Fruit fly (Drosophila melanogaster) whole organism, embryonic: ENCODE data around the gene CG6094.

Experiments used
- CG10209 ChIP-seq: fragments of 200-800 bp; sonication (Bioruptor generic); optimal IDR thresholded peaks from 3 replicates; lab custom pipeline; 2017; ENCODE audit warnings: missing biosample characterization, mild to moderate bottlenecking, missing genetic modification characterization, missing genetic modification reagents
- CG11504 ChIP-seq: fragments of 200-800 bp; sonication (Bioruptor generic); optimal IDR thresholded peaks from 3 replicates; lab custom pipeline; 2019; ENCODE audit warnings: missing biosample characterization, mild to moderate bottlenecking, missing genetic modification characterization, moderate library complexity
- CG11695 ChIP-seq: fragments of 200-800 bp; sonication (Bioruptor generic); IDR thresholded peaks from 3 replicates; pipeline ENCODE4 v1.3.6; 2022; ENCODE audit warnings: missing biosample characterization, missing genetic modification characterization
- CG1233 ChIP-seq: fragments of 200-800 bp; sonication (Bioruptor generic); optimal IDR thresholded peaks from 4 replicates; lab custom pipeline; 2018; ENCODE audit warnings: missing biosample characterization, mild to moderate bottlenecking, missing genetic modification characterization
- CG13894 ChIP-seq: fragments of 200-800 bp; sonication (Bioruptor generic); optimal IDR thresholded peaks from 3 replicates; lab custom pipeline; 2018; ENCODE audit warnings: missing biosample characterization, mild to moderate bottlenecking, missing genetic modification characterization, moderate library complexity
- CG15073 ChIP-seq: fragments of 200-800 bp; sonication (Bioruptor generic); optimal IDR thresholded peaks from 2 replicates; lab custom pipeline; 2016; ENCODE audit warnings: missing biosample characterization, missing genetic modification characterization
- CG1529 ChIP-seq: fragments of 200-800 bp; sonication (Bioruptor generic); optimal IDR thresholded peaks from 3 replicates; lab custom pipeline; 2018; ENCODE audit warnings: missing biosample characterization, missing genetic modification characterization
- CG15479 ChIP-seq: fragments of 200-800 bp; sonication (Bioruptor generic); optimal IDR thresholded peaks from 3 replicates; lab custom pipeline; 2019; ENCODE audit warnings: missing biosample characterization, mild to moderate bottlenecking, missing genetic modification characterization, moderate library complexity
- CG1647 ChIP-seq: fragments of 200-800 bp; sonication (Bioruptor generic); optimal IDR thresholded peaks from 3 replicates; lab custom pipeline; 2016; ENCODE audit warnings: missing biosample characterization, missing genetic modification characterization
- CG17361 ChIP-seq: fragments of 200-800 bp; sonication (Bioruptor generic); IDR thresholded peaks from 3 replicates; pipeline ENCODE4 v1.3.6; 2022; ENCODE audit warnings: missing biosample characterization, missing genetic modification characterization
- CG17568 ChIP-seq: fragments of 200-800 bp; sonication (Bioruptor generic); optimal IDR thresholded peaks from 2 replicates; lab custom pipeline; 2018; ENCODE audit warnings: missing biosample characterization, mild to moderate bottlenecking, missing genetic modification characterization, moderate library complexity
- CG18011 ChIP-seq: fragments of 200-800 bp; sonication (Bioruptor generic); optimal IDR thresholded peaks from 2 replicates; lab custom pipeline; 2017; ENCODE audit warnings: missing biosample characterization, missing genetic modification characterization, mild to moderate bottlenecking, moderate library complexity, missing genotype
- CG18764 ChIP-seq: fragments of 200-800 bp; sonication (Bioruptor generic); optimal IDR thresholded peaks from 3 replicates; lab custom pipeline; 2016; ENCODE audit warnings: missing biosample characterization, missing genetic modification characterization
- CG2116 ChIP-seq: fragments of 200-800 bp; sonication (Bioruptor generic); optimal IDR thresholded peaks from 3 replicates; lab custom pipeline; 2018; ENCODE audit warnings: missing biosample characterization, mild to moderate bottlenecking, missing genetic modification characterization
- CG2202 ChIP-seq: fragments of 200-800 bp; sonication (Bioruptor generic); optimal IDR thresholded peaks from 2 replicates; lab custom pipeline; 2018; ENCODE audit warnings: missing biosample characterization, mild to moderate bottlenecking, missing genetic modification characterization
- CG30020 ChIP-seq: fragments of 200-800 bp; optimal IDR thresholded peaks from 2 replicates; lab custom pipeline; 2019; ENCODE audit warnings: missing biosample characterization, mild to moderate bottlenecking, missing genetic modification characterization, moderate library complexity
- CG3163 ChIP-seq: fragments of 200-800 bp; sonication (Bioruptor generic); optimal IDR thresholded peaks from 3 replicates; lab custom pipeline; 2016; ENCODE audit warnings: missing biosample characterization, missing genetic modification characterization
- CG3281 ChIP-seq: fragments of 200-800 bp; sonication (Bioruptor generic); optimal IDR thresholded peaks from 3 replicates; lab custom pipeline; 2017; ENCODE audit warnings: missing biosample characterization, mild to moderate bottlenecking, missing genetic modification characterization
- CG4328 ChIP-seq: fragments of 200-800 bp; sonication (Bioruptor generic); optimal IDR thresholded peaks from 3 replicates; lab custom pipeline; 2017; ENCODE audit warnings: missing biosample characterization, missing genetic modification reagents, missing genetic modification characterization
- CG6654 ChIP-seq: fragments of 200-800 bp; sonication (Bioruptor generic); optimal IDR thresholded peaks from 2 replicates; lab custom pipeline; 2017; ENCODE audit warnings: missing biosample characterization, mild to moderate bottlenecking, missing genetic modification characterization
- CG7372 ChIP-seq: fragments of 200-800 bp; sonication (Bioruptor generic); IDR thresholded peaks from 2 replicates; pipeline ENCODE4 v1.3.6; 2022; ENCODE audit warnings: missing biosample characterization, missing genetic modification characterization
- CG8290 ChIP-seq, 3 experiments: fragments of 200-800 bp; sonication (Bioruptor generic); optimal IDR thresholded peaks; 2 replicates each; lab custom pipeline; 2016 to 2019; ENCODE audit warnings: missing biosample characterization in 3 of 3, missing genetic modification characterization in 3 of 3, mild to moderate bottlenecking in 2 of 3, moderate library complexity in 1 of 3
- CG8388 ChIP-seq: fragments of 200-800 bp; sonication (Bioruptor generic); optimal IDR thresholded peaks from 2 replicates; lab custom pipeline; 2019; ENCODE audit warnings: missing biosample characterization, mild to moderate bottlenecking, missing genetic modification characterization, moderate library complexity
- CG8478 ChIP-seq: fragments of >200 bp; optimal IDR thresholded peaks from 2 replicates; lab custom pipeline; 2018
- CG9609 ChIP-seq: fragments of 200-800 bp; sonication (Bioruptor generic); optimal IDR thresholded peaks from 3 replicates; lab custom pipeline; 2016; ENCODE audit warnings: missing biosample characterization, missing genetic modification characterization
- D19A ChIP-seq: fragments of 200-800 bp; optimal IDR thresholded peaks from 3 replicates; lab custom pipeline; 2019; ENCODE audit warnings: missing biosample characterization, mild to moderate bottlenecking, missing genetic modification characterization, moderate library complexity
- Fer2 ChIP-seq: fragments of 200-800 bp; sonication (Bioruptor generic); optimal IDR thresholded peaks from 2 replicates; lab custom pipeline; 2018; ENCODE audit warnings: missing biosample characterization, mild to moderate bottlenecking, missing genetic modification characterization, moderate library complexity
- Optix ChIP-seq: fragments of 200-800 bp; sonication (Bioruptor generic); IDR thresholded peaks from 3 replicates; pipeline ENCODE4 v1.3.6; 2022; ENCODE audit warnings: missing biosample characterization, missing genetic modification characterization
- Usf ChIP-seq: fragments of 200-800 bp; sonication (Bioruptor generic); optimal IDR thresholded peaks from 2 replicates; lab custom pipeline; 2017; ENCODE audit warnings: missing genotype, missing biosample characterization, missing genetic modification characterization
- cas ChIP-seq: fragments of 200-800 bp; sonication (Bioruptor generic); IDR thresholded peaks from 2 replicates; pipeline ENCODE4 v1.3.6; 2022; ENCODE audit warnings: missing biosample characterization, missing genetic modification characterization
- caup ChIP-seq: fragments of 200-800 bp; sonication (Bioruptor generic); optimal IDR thresholded peaks from 3 replicates; lab custom pipeline; 2017; ENCODE audit warnings: missing biosample characterization, mild to moderate bottlenecking, missing genetic modification characterization, moderate library complexity; ENCODE audit not compliant: severe bottlenecking
- crp ChIP-seq, 2 experiments: fragments of 200-800 bp; sonication (Bioruptor generic); optimal IDR thresholded peaks; 2 replicates in 1 of 2; 3 replicates in 1 of 2; lab custom pipeline; 2017; ENCODE audit warnings: missing biosample characterization in 2 of 2, missing genetic modification characterization in 2 of 2, mild to moderate bottlenecking in 1 of 2, moderate library complexity in 1 of 2
- cwo ChIP-seq: fragments of 200-800 bp; sonication (Bioruptor generic); optimal IDR thresholded peaks from 3 replicates; lab custom pipeline; 2017; ENCODE audit warnings: missing biosample characterization, missing genetic modification characterization, mild to moderate bottlenecking, moderate library complexity, missing genetic modification reagents
- da ChIP-seq: fragments of 200-800 bp; sonication (Bioruptor generic); optimal IDR thresholded peaks from 2 replicates; lab custom pipeline; 2016; ENCODE audit warnings: missing biosample characterization, missing genetic modification characterization
- dati ChIP-seq: fragments of 200-800 bp; sonication (Bioruptor generic); IDR thresholded peaks from 2 replicates; pipeline ENCODE4 v1.3.6; 2022; ENCODE audit warnings: missing biosample characterization, missing genetic modification characterization
- en ChIP-seq: fragments of 200-800 bp; sonication (Bioruptor generic); optimal IDR thresholded peaks from 2 replicates; lab custom pipeline; 2016; ENCODE audit warnings: missing biosample characterization, missing genetic modification characterization
- esg ChIP-seq: fragments of 200-800 bp; sonication (Bioruptor generic); conservative IDR thresholded peaks from 2 replicates; pipeline ENCODE4 v1.3.6; 2022; ENCODE audit warnings: missing biosample characterization, missing genetic modification characterization
- eyg ChIP-seq: fragments of 200-800 bp; sonication (Bioruptor generic); optimal IDR thresholded peaks from 3 replicates; lab custom pipeline; 2016; ENCODE audit warnings: missing biosample characterization, missing genetic modification characterization
- gce ChIP-seq: fragments of 200-800 bp; sonication (Bioruptor generic); IDR thresholded peaks from 3 replicates; pipeline ENCODE4 v1.3.6; 2022; ENCODE audit warnings: missing biosample characterization, missing genetic modification characterization
- ham ChIP-seq: fragments of 200-800 bp; sonication (Bioruptor generic); IDR thresholded peaks from 2 replicates; pipeline ENCODE4 v1.3.6; 2022; ENCODE audit warnings: missing biosample characterization, missing genetic modification characterization
- hbn ChIP-seq: fragments of 200-800 bp; sonication (Bioruptor generic); IDR thresholded peaks from 2 replicates; pipeline ENCODE4 v1.3.6; 2022; ENCODE audit warnings: missing biosample characterization, missing genetic modification characterization; ENCODE audit not compliant: partially characterized antibody
- insv ChIP-seq, 2 experiments: fragments of 200-800 bp; sonication (Bioruptor generic); optimal IDR thresholded peaks; 3 replicates each; lab custom pipeline; 2016 to 2018; ENCODE audit warnings: missing biosample characterization in 2 of 2, missing genetic modification characterization in 2 of 2
- lmd ChIP-seq: fragments of 200-800 bp; sonication (Bioruptor generic); IDR thresholded peaks from 2 replicates; pipeline ENCODE4 v1.3.6; 2022; ENCODE audit warnings: missing biosample characterization, missing genetic modification characterization
- maf-S ChIP-seq: fragments of 200-800 bp; sonication (Bioruptor generic); optimal IDR thresholded peaks from 2 replicates; lab custom pipeline; 2016; ENCODE audit warnings: missing biosample characterization, missing genetic modification characterization
- mld ChIP-seq: fragments of 200-800 bp; sonication (Bioruptor generic); IDR thresholded peaks from 3 replicates; pipeline ENCODE4 v1.3.6; 2022; ENCODE audit warnings: missing biosample characterization, missing genetic modification characterization; ENCODE audit not compliant: partially characterized antibody
- p53 ChIP-seq: fragments of 200-800 bp; sonication (Bioruptor generic); optimal IDR thresholded peaks from 2 replicates; lab custom pipeline; 2016; ENCODE audit warnings: missing biosample characterization, missing genetic modification characterization
- prd ChIP-seq, 3 experiments: fragments of >200 bp in 2 of 3; fragments of 200-800 bp in 1 of 3; sonication (Bioruptor generic) in 1 of 3; optimal IDR thresholded peaks in 2 of 3; IDR thresholded peaks in 1 of 3; 2 replicates in 2 of 3; 3 replicates in 1 of 3; pipeline versions ENCODE4 v1.3.6 to Lab custom; 2017 to 2022; ENCODE audit warnings: missing biosample characterization in 1 of 3, missing genetic modification characterization in 1 of 3
- shn ChIP-seq: fragments of 200-800 bp; sonication (Bioruptor generic); optimal IDR thresholded peaks from 3 replicates; lab custom pipeline; 2016; ENCODE audit warnings: missing biosample characterization, missing genetic modification characterization
- zen ChIP-seq: fragments of 200-800 bp; sonication (Bioruptor generic); optimal IDR thresholded peaks from 3 replicates; lab custom pipeline; 2018; ENCODE audit warnings: missing biosample characterization, mild to moderate bottlenecking, missing genetic modification characterization, moderate library complexity

CG6094 gene

DNA sequence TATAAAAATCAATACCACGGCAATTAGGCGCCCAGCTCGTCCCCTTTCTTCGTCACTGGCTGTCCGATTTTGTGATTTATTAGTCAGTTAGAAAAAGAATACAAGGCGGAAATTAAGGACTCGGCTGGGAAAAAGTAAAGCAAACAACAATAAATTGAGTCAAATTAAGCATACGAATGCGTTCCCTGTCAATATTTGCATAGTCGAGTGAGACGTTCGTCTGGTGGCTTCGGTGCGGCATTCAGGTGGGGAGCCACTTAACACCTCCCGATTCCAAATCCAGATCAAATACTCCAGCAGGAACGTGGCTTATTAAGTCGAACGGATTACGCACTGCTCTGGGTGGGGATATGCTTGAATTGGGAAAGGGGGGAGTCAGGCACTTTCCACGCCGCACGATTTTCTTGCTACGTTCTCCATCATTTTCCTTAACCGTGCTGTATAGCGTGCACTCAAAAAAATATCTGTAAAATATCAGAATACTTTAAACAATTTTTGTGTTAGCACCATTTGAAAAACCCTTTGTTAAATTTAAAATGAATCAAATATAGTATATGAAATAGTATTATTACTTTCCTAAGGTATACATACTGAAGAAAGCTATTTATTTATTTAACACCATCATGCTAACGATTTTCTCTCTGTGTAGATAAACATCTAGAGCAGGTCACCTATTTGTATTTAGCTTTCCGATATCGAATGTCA lies 36.3 kb downstream of the CG6094 start (continued):
- TF ChIP-seq Usf (GFP tag; lab: Kevin White, UChicago) (no peak), CG7372 (GFP tag; lab: Robert Waterston, UW) (no peak), CG15073 (GFP tag; lab: Kevin White, UChicago) (no peak), CG4328 (GFP tag; lab: Kevin White, UChicago) (no peak), Fer2 (no peak), ham (GFP tag; lab: Robert Waterston, UW) (no peak), shn (GFP tag; lab: Kevin White, UChicago) (no peak), p53 (GFP tag; lab: Kevin White, UChicago) (no peak), CG9609 (GFP tag; lab: Kevin White, UChicago) (no peak), crp (GFP tag; optimal IDR thresholded peaks at IDR 0.05; lab: Kevin White, UChicago) (no peak), CG2202 (tag; lab: Kevin White, UChicago) (no peak), en (GFP tag; lab: Kevin White, UChicago) (no peak), cas (GFP tag; lab: Robert Waterston, UW) (no peak), CG8388 (peak; percentile 74), CG2116 (GFP tag; lab: Kevin White, UChicago) (no peak), CG15479 (no peak), CG8478 (lab: Kevin White, UChicago) (no peak), CG1233 (GFP tag; lab: Kevin White, UChicago) (peak; percentile 21), CG1529 (peak; percentile 46), CG17361 (GFP tag; lab: Robert Waterston, UW) (peak; percentile 46; the same call in 1 of the 3 replicates)
- TF ChIP-seq, all 482 proteins: peak for 142

DNA sequence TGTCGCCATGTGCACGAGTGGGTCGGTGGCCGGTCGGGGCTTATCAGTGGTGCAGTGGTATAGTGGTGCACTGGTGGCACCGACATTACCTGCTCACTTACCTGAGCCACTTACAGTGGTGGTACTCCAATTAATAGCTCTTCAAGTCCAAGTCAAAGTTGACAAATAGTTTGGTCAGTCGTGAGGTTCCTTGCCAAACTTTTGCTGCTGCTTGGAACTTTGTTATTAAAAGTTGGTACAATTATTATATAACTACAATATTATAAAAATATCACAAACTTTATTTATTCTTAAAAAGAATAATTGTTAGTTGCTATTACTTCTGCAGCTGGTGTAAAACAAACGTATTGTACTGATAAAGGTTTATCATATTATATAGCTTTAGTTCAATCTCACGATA lies 37.1 kb downstream of the CG6094 start:
- TF ChIP-seq hbn (no peak), prd (optimal IDR thresholded peaks at IDR 0.05; lab: Kevin White, UChicago) (no peak), prd (GFP tag; IDR thresholded peaks at IDR 0.05; lab: Robert Waterston, UW) (peak; percentile 44; the same call in 2 of the 3 replicates), D19A (peak; percentile 55), maf-S (GFP tag; lab: Kevin White, UChicago) (no peak), CG3163 (GFP tag; lab: Kevin White, UChicago) (no peak), lmd (GFP tag; lab: Robert Waterston, UW) (no peak), CG18764 (GFP tag; lab: Kevin White, UChicago) (no peak), CG1647 (no peak), CG18011 (GFP tag; lab: Kevin White, UChicago) (no peak), eyg (GFP tag; lab: Kevin White, UChicago) (no peak), CG30020 (no peak), dati (GFP tag; lab: Robert Waterston, UW) (no peak), CG3281 (GFP tag; lab: Kevin White, UChicago) (no peak), mld (GFP tag; lab: Robert Waterston, UW) (no peak), CG10209 (GFP tag; lab: Kevin White, UChicago) (no peak), CG8290 (GFP tag; optimal IDR thresholded peaks at IDR 0.05; lab: Kevin White, UChicago) (no peak), CG8290 (tag; optimal IDR thresholded peaks at IDR 0.05; lab: Kevin White, UChicago) (no peak), esg (GFP tag; lab: Robert Waterston, UW) (no peak), caup (GFP tag; lab: Kevin White, UChicago) (no peak), cwo (no peak), CG11504 (no peak), zen (tag; lab: Kevin White, UChicago) (no peak), da (GFP tag; lab: Kevin White, UChicago) (no peak), CG6654 (peak; percentile 81), insv (GFP tag; optimal IDR thresholded peaks at IDR 0.05; lab: Kevin White, UChicago) (no peak), Optix (no peak), CG11695 (peak; percentile 55; the same call in 1 of the 3 replicates), CG17568 (GFP tag; lab: Kevin White, UChicago) (no peak), CG13894 (tag; lab: Kevin White, UChicago) (no peak), gce (GFP tag; lab: Robert Waterston, UW) (0 out of 3 replicates have a peak, but pooled peaks have one; percentile 12)
